Worm (Caenorhabditis elegans): Measurements from ENCODE around the gene T05A7.3.

DNA sequence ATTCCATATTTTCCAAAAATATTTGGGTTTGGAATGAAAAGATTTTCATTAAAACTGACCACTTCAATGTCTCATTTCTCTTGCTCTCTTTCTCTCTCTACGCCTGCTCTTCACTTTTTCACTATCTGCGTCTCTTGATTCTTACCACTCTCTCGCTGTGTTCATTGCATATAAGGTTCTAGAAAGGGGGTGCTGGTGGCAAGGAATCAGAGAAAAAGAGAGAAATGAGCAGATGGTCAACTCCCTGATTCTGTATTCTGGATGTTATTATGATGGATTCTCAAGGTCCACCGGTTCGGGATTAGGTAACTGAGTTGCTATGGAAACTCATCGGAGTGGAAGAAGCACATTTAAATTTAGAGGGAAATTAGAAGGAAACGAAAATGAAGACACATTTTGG lies 34.8 kb upstream of the T05A7.3 start:
- TF ChIP-seq dpl-1 (GFP tag; optimal IDR thresholded peaks at IDR 0.05) (no peak), ztf-11 (tag; optimal IDR thresholded peaks at IDR 0.05) (no peak), snpc-4 (tag; optimal IDR thresholded peaks at IDR 0.05) (no peak), unc-130 (GFP tag; optimal IDR thresholded peaks at IDR 0.05) (no peak), ces-1 (GFP tag; optimal IDR thresholded peaks at IDR 0.05) (no peak), lin-39 (tag; optimal IDR thresholded peaks at IDR 0.05) (no peak), lin-15B (tag; optimal IDR thresholded peaks at IDR 0.05) (no peak), unc-62 (GFP tag; optimal IDR thresholded peaks at IDR 0.05 in 1 of 2) (no peak), unc-62 (tag; optimal IDR thresholded peaks at IDR 0.05) (no peak)
